Worm (Caenorhabditis elegans): ENCODE results near the gene H10D18.1.

ce11 chrV:3773618-3774017, 41.4 kb upstream of the H10D18.1 start:
- TF ChIP-seq cog-1 (tag; optimal IDR thresholded peaks at IDR 0.05) (no peak), T22C8.4 (GFP tag; IDR thresholded peaks at IDR 0.05) (no peak), klf-2 (GFP tag; conservative IDR thresholded peaks at IDR 0.05) (no peak)
